Fruit fly (Drosophila melanogaster): Measurements from ENCODE around the gene bur.

Gene bur

dm6 chr2L:21158554-21158953 is 20.9 kb downstream of the bur start, which contains the start of the genes Coq3 and Pld3 (continued):
- TF ChIP-seq ttk (GFP tag; IDR thresholded peaks at IDR 0.05), result peak; percentile 61; the same call in 1 of the 2 replicates
- TF ChIP-seq insv (GFP tag; optimal IDR thresholded peaks at IDR 0.05), result peak in 1 of 2 experiments; percentile 28
- peak; percentile 81 for TF ChIP-seq CG7556 (GFP tag; optimal IDR thresholded peaks at IDR 0.05)
- TF ChIP-seq btn (GFP tag; optimal IDR thresholded peaks at IDR 0.05), result no peak
- peak; percentile 30 for TF ChIP-seq wek (GFP tag; optimal IDR thresholded peaks at IDR 0.05)
- TF ChIP-seq CG10979 (tag; optimal IDR thresholded peaks at IDR 0.05), result peak; percentile 80
- peak; percentile 26 for TF ChIP-seq stwl (tag; optimal IDR thresholded peaks at IDR 0.05)
- TF ChIP-seq sisA (GFP tag; IDR thresholded peaks at IDR 0.05), result peak; percentile 76
- peak; percentile 72 for TF ChIP-seq CG8290 (GFP tag; optimal IDR thresholded peaks at IDR 0.05)
- TF ChIP-seq CG8290 (tag; optimal IDR thresholded peaks at IDR 0.05), result peak in 1 of 2 experiments; percentile 90
- TF ChIP-seq mirr (GFP tag; optimal IDR thresholded peaks at IDR 0.05), result peak; percentile 49
- TF ChIP-seq CG1792 (GFP tag; optimal IDR thresholded peaks at IDR 0.05), result peak; percentile 43
- TF ChIP-seq aop (GFP tag; IDR thresholded peaks at IDR 0.05), result peak; percentile 63; the same call in 1 of the 2 replicates
- TF ChIP-seq phol (tag; optimal IDR thresholded peaks at IDR 0.05), result peak; percentile 84
- TF ChIP-seq CG16863 (GFP tag; optimal IDR thresholded peaks at IDR 0.05), result peak; percentile 54
- TF ChIP-seq Atf6 (GFP tag; IDR thresholded peaks at IDR 0.05), result peak; percentile 64
- TF ChIP-seq hkb (optimal IDR thresholded peaks at IDR 0.05), result no peak
- TF ChIP-seq hkb (GFP tag; IDR thresholded peaks at IDR 0.05), result peak; percentile 88
- peak; percentile 65 for TF ChIP-seq CG1529 (GFP tag; optimal IDR thresholded peaks at IDR 0.05)
- peak; percentile 72 for TF ChIP-seq Max (GFP tag; optimal IDR thresholded peaks at IDR 0.05)
- TF ChIP-seq CG4404 (GFP tag; IDR thresholded peaks at IDR 0.05), result peak; percentile 65
- TF ChIP-seq H2.0 (GFP tag; IDR thresholded peaks at IDR 0.05), result peak; percentile 73
- peak; percentile 74 for TF ChIP-seq Hr3 (GFP tag; optimal IDR thresholded peaks at IDR 0.05)
- no peak for TF ChIP-seq inv (GFP tag; IDR thresholded peaks at IDR 0.05; ENCODE audit: partially characterized antibody)
- peak; percentile 75 for TF ChIP-seq Usf (GFP tag; optimal IDR thresholded peaks at IDR 0.05)
- TF ChIP-seq PHDP (tag; optimal IDR thresholded peaks at IDR 0.05), result peak; percentile 86
- TF ChIP-seq Xbp1 (GFP tag; optimal IDR thresholded peaks at IDR 0.05), result peak; percentile 87
- TF ChIP-seq ATbp (GFP tag; optimal IDR thresholded peaks at IDR 0.05), result peak; percentile 68
- TF ChIP-seq CG2875 (GFP tag; optimal IDR thresholded peaks at IDR 0.05), result peak; percentile 71
- TF ChIP-seq CG16813 (GFP tag; IDR thresholded peaks at IDR 0.05; ENCODE audit: partially characterized antibody), result no peak
- no peak for TF ChIP-seq z (GFP tag; IDR thresholded peaks at IDR 0.05)
- TF ChIP-seq CG15696 (tag; optimal IDR thresholded peaks at IDR 0.05), result peak; percentile 77
- peak; percentile 90 for TF ChIP-seq Fer1 (GFP tag; optimal IDR thresholded peaks at IDR 0.05)
- TF ChIP-seq klu (GFP tag; IDR thresholded peaks at IDR 0.05), result peak; percentile 44; the same call in 1 of the 2 replicates
- peak; percentile 15 for TF ChIP-seq CG15479 (GFP tag; optimal IDR thresholded peaks at IDR 0.05)
- TF ChIP-seq CG10431 (GFP tag; optimal IDR thresholded peaks at IDR 0.05), result peak; percentile 6
- TF ChIP-seq vfl (GFP tag; optimal IDR thresholded peaks at IDR 0.05), result peak; percentile 74
- TF ChIP-seq jing (GFP tag; optimal IDR thresholded peaks at IDR 0.05), result no peak
- peak; percentile 72 for TF ChIP-seq zen (tag; optimal IDR thresholded peaks at IDR 0.05)
- peak; percentile 18 for TF ChIP-seq CG3407 (GFP tag; optimal IDR thresholded peaks at IDR 0.05)
- TF ChIP-seq CG9797 (GFP tag; optimal IDR thresholded peaks at IDR 0.05), result no peak
- TF ChIP-seq Taf1 (GFP tag; IDR thresholded peaks at IDR 0.05), result no peak
- TF ChIP-seq shn (GFP tag; optimal IDR thresholded peaks at IDR 0.05), result peak; percentile 42
- no peak for TF ChIP-seq Hr39 (optimal IDR thresholded peaks at IDR 0.05)
- no peak for TF ChIP-seq amos (GFP tag; IDR thresholded peaks at IDR 0.05; ENCODE audit: partially characterized antibody)
- peak; percentile 37 for TF ChIP-seq ash1 (GFP tag; optimal IDR thresholded peaks at IDR 0.05)
- peak; percentile 48 for TF ChIP-seq slp2 (GFP tag; optimal IDR thresholded peaks at IDR 0.05)
- peak; percentile 61 for TF ChIP-seq al (GFP tag; IDR thresholded peaks at IDR 0.05)
- peak; percentile 3 for TF ChIP-seq BEAF-32 (GFP tag; optimal IDR thresholded peaks at IDR 0.05)
- TF ChIP-seq NFAT (GFP tag; IDR thresholded peaks at IDR 0.05), result peak; percentile 80
- TF ChIP-seq NfI (GFP tag; optimal IDR thresholded peaks at IDR 0.05), result peak; percentile 84
- no peak; the same call in none of the 2 replicates for TF ChIP-seq Rx (GFP tag; IDR thresholded peaks at IDR 0.05)

Measured in whole organism, embryonic.